Fruit fly (Drosophila melanogaster): ENCODE measurements around the gene Doc3.

The Doc3 gene

dm6 chr3L:9047062-9047461, 42.1 kb downstream of the Doc3 start, which contains the start of gene Argk2 (continued):
- TF ChIP-seq CG17612 (GFP tag; IDR thresholded peaks at IDR 0.05), result no peak
- peak; percentile 45; the same call in 1 of the 2 replicates for TF ChIP-seq amos (GFP tag; IDR thresholded peaks at IDR 0.05; ENCODE audit: partially characterized antibody)
- no peak for TF ChIP-seq dpn (GFP tag; optimal IDR thresholded peaks at IDR 0.05)
- no peak for TF ChIP-seq CG11696 (GFP tag; IDR thresholded peaks at IDR 0.05)
- TF ChIP-seq lab (GFP tag; optimal IDR thresholded peaks at IDR 0.05), result no peak
- TF ChIP-seq hbn (GFP tag; IDR thresholded peaks at IDR 0.05; ENCODE audit: partially characterized antibody), result no peak
- no peak for TF ChIP-seq Bteb2 (GFP tag; optimal IDR thresholded peaks at IDR 0.05)
- no peak for TF ChIP-seq ase (GFP tag; IDR thresholded peaks at IDR 0.05)
- TF ChIP-seq Awh (GFP tag; IDR thresholded peaks at IDR 0.05), result no peak
- no peak for TF ChIP-seq CG12071 (GFP tag; optimal IDR thresholded peaks at IDR 0.05)
- TF ChIP-seq CG11504 (tag; optimal IDR thresholded peaks at IDR 0.05), result peak; percentile 35
- TF ChIP-seq CG7928 (GFP tag; optimal IDR thresholded peaks at IDR 0.05), result no peak
- TF ChIP-seq Six4 (GFP tag; optimal IDR thresholded peaks at IDR 0.05), result no peak
- TF ChIP-seq Nf-YA (GFP tag; IDR thresholded peaks at IDR 0.05), result no peak
- peak; percentile 30 for TF ChIP-seq CG14710 (tag; optimal IDR thresholded peaks at IDR 0.05)
- TF ChIP-seq CG17361 (GFP tag; IDR thresholded peaks at IDR 0.05), result peak; percentile 81
- TF ChIP-seq h (optimal IDR thresholded peaks at IDR 0.05), result no peak
- TF ChIP-seq crp (GFP tag; optimal IDR thresholded peaks at IDR 0.05), result no peak
- TF ChIP-seq CG32772 (GFP tag; IDR thresholded peaks at IDR 0.05), result peak; percentile 5; the same call in 1 of the 2 replicates
- peak; percentile 10; the same call in 1 of the 2 replicates for TF ChIP-seq CG6272 (GFP tag; IDR thresholded peaks at IDR 0.05)
- TF ChIP-seq CG7839 (tag; optimal IDR thresholded peaks at IDR 0.05), result peak; percentile 9
- TF ChIP-seq ken (GFP tag; IDR thresholded peaks at IDR 0.05), result peak; percentile 3; the same call in 1 of the 3 replicates
- no peak for TF ChIP-seq gcm2 (GFP tag; optimal IDR thresholded peaks at IDR 0.05)
- TF ChIP-seq jumu (GFP tag; optimal IDR thresholded peaks at IDR 0.05), result no peak
- TF ChIP-seq Gug (GFP tag; IDR thresholded peaks at IDR 0.05), result no peak
- peak; percentile 30 for TF ChIP-seq Lhr (GFP tag; optimal IDR thresholded peaks at IDR 0.05)
- peak; percentile 18 for TF ChIP-seq phol (tag; optimal IDR thresholded peaks at IDR 0.05)
- TF ChIP-seq CG31441 (GFP tag; IDR thresholded peaks at IDR 0.05), result 0 out of 2 replicates have a peak, but pooled peaks have one; percentile 22
- peak; percentile 17 for TF ChIP-seq gem (tag; optimal IDR thresholded peaks at IDR 0.05)
- TF ChIP-seq CG11398 (GFP tag; optimal IDR thresholded peaks at IDR 0.05), result no peak
- TF ChIP-seq CG34224 (GFP tag; IDR thresholded peaks at IDR 0.05; ENCODE audit: partially characterized antibody), result no peak
- no peak for TF ChIP-seq CG17568 (GFP tag; optimal IDR thresholded peaks at IDR 0.05)
- no peak for TF ChIP-seq slp2 (GFP tag; optimal IDR thresholded peaks at IDR 0.05)
- no peak for TF ChIP-seq H15 (GFP tag; IDR thresholded peaks at IDR 0.05)
- no peak for TF ChIP-seq CG5180 (GFP tag; optimal IDR thresholded peaks at IDR 0.05)
- TF ChIP-seq Mrtf (GFP tag; IDR thresholded peaks at IDR 0.05), result no peak
- no peak for TF ChIP-seq nom (GFP tag; optimal IDR thresholded peaks at IDR 0.05)
- no peak for TF ChIP-seq CG9215 (GFP tag; IDR thresholded peaks at IDR 0.05)
- TF ChIP-seq CG8478 (optimal IDR thresholded peaks at IDR 0.05), result peak; percentile 87
- TF ChIP-seq CG8359 (GFP tag; optimal IDR thresholded peaks at IDR 0.05; ENCODE audit: borderline replicate concordance), result no peak
- TF ChIP-seq CG18764 (GFP tag; optimal IDR thresholded peaks at IDR 0.05), result no peak
- no peak for TF ChIP-seq CG17912 (GFP tag; optimal IDR thresholded peaks at IDR 0.05)
- peak; percentile 69 for TF ChIP-seq Myb (GFP tag; optimal IDR thresholded peaks at IDR 0.05)
- TF ChIP-seq Doc2 (GFP tag; IDR thresholded peaks at IDR 0.05), result no peak
- no peak for TF ChIP-seq Tbp (GFP tag; optimal IDR thresholded peaks at IDR 0.05)
- TF ChIP-seq hkb (optimal IDR thresholded peaks at IDR 0.05), result no peak
- TF ChIP-seq hkb (GFP tag; IDR thresholded peaks at IDR 0.05), result 0 out of 2 replicates have a peak, but pooled peaks have one; percentile 15
- TF ChIP-seq kay (GFP tag; optimal IDR thresholded peaks at IDR 0.05), result no peak
- TF ChIP-seq TFAM (GFP tag; optimal IDR thresholded peaks at IDR 0.05), result no peak
- no peak for TF ChIP-seq CG4360 (GFP tag; IDR thresholded peaks at IDR 0.05)
- TF ChIP-seq Side (GFP tag; optimal IDR thresholded peaks at IDR 0.05), result no peak
- TF ChIP-seq CG12659 (GFP tag; optimal IDR thresholded peaks at IDR 0.05), result peak; percentile 2

Measured in whole organism, embryonic.